Worm (Caenorhabditis elegans) whole organism, mixed stage, embryonic: ENCODE data around the gene hira-1.

Experiments used
- ceh-39 ChIP-seq: fragments of 150-350 bp; optimal IDR thresholded peaks from 2 replicates; lab custom pipeline; 2014; ENCODE audit warnings: missing biosample characterization, missing genetic modification characterization
- ces-1 ChIP-seq: fragments of 150-350 bp; optimal IDR thresholded peaks from 2 replicates; lab custom pipeline; 2014; ENCODE audit warnings: missing biosample characterization, missing genetic modification reagents, missing genetic modification characterization
- elt-1 ChIP-seq: sonication (generic microtip); optimal IDR thresholded peaks from 2 replicates; lab custom pipeline; 2017; ENCODE audit warnings: missing genetic modification characterization, mild to moderate bottlenecking, missing compliant biosample characterization, antibody characterized with exemption, moderate library complexity, borderline replicate concordance; ENCODE audit not compliant: insufficient read depth
- elt-3 ChIP-seq: fragments of 150-350 bp; optimal IDR thresholded peaks from 2 replicates; lab custom pipeline; 2014; ENCODE audit warnings: missing biosample characterization, missing genetic modification characterization
- lin-13 ChIP-seq: fragments of 150-350 bp; optimal IDR thresholded peaks from 2 replicates; lab custom pipeline; 2014; ENCODE audit warnings: missing biosample characterization, missing genetic modification characterization
- lsy-2 ChIP-seq: fragments of 150-350 bp; optimal IDR thresholded peaks from 2 replicates; lab custom pipeline; 2014; ENCODE audit warnings: missing biosample characterization, missing genetic modification characterization
- nhr-2 ChIP-seq: fragments of 150-350 bp; optimal IDR thresholded peaks from 2 replicates; lab custom pipeline; 2014; ENCODE audit warnings: missing biosample characterization, missing genetic modification characterization
- nhr-28 ChIP-seq: fragments of 150-350 bp; optimal IDR thresholded peaks from 2 replicates; lab custom pipeline; 2014; ENCODE audit warnings: missing biosample characterization, missing genetic modification characterization
- nhr-76 ChIP-seq: sonication (generic microtip); optimal IDR thresholded peaks from 2 replicates; lab custom pipeline; 2017; ENCODE audit warnings: missing biosample characterization, missing genetic modification characterization
- snpc-4 ChIP-seq: fragments of 150-350 bp; optimal IDR thresholded peaks from 2 replicates; lab custom pipeline; 2014; ENCODE audit warnings: missing biosample characterization, missing genetic modification characterization
- sptf-1 ChIP-seq: sonication (generic microtip); optimal IDR thresholded peaks from 2 replicates; lab custom pipeline; 2017; ENCODE audit warnings: mild to moderate bottlenecking, missing genetic modification characterization, moderate library complexity, missing compliant biosample characterization
- unc-62 ChIP-seq: fragments of 150-350 bp; optimal IDR thresholded peaks from 2 replicates; lab custom pipeline; 2014; ENCODE audit warnings: missing biosample characterization, missing genetic modification reagents, missing genetic modification characterization

DNA sequence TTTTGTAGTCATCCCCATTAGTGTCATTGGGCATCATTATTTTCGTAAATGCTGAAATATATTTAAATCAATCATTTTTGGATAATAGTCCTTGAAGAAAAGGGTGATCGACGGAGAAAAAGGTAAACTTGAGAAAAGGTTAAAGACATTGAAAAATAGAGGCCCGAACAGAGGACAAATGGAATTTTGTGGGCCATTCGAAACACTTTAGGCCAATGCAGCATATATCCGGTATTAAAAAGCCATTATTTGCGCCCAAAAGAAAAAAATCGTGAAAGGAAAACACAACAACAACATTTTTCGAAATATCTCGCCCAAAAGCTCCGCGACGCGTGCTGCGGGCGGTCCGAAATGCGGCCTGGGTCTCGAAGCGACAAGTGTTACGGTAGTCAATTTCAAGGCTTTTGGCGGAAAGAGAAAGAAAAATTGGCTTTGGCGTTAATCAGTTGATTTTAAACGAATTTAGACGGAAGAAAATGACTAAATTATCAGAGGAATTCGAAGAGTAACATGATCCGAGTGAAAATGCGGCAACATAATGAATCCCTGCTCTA is 16.0 kb downstream of the hira-1 start, which contains the start of gene morc-1:
- TF ChIP-seq nhr-76 (tag; lab: Kevin White, UChicago) (no peak), lin-13 (tag; lab: Kevin White, UChicago) (no peak), snpc-4 (tag; lab: Kevin White, UChicago) (no peak), elt-3 (tag; lab: Kevin White, UChicago) (no peak), ces-1 (GFP tag; lab: Kevin White, UChicago) (no peak), ceh-39 (tag; lab: Kevin White, UChicago) (no peak), nhr-28 (tag; lab: Kevin White, UChicago) (no peak), sptf-1 (tag; lab: Kevin White, UChicago) (no peak), elt-1 (tag; lab: Kevin White, UChicago) (no peak), unc-62 (GFP tag; lab: Kevin White, UChicago) (no peak), nhr-2 (tag; lab: Kevin White, UChicago) (no peak), lsy-2 (no peak)
